Fruit fly (Drosophila melanogaster) whole organism, prepupa: ENCODE results near the gene CG14024.

Experiments
- CG10669 ChIP-seq: fragments of 200-800 bp; sonication (Bioruptor generic); optimal IDR thresholded peaks from 3 replicates; lab custom pipeline; 2018; ENCODE audit warnings: missing biosample characterization, mild to moderate bottlenecking, missing genetic modification characterization, moderate library complexity
- CG11902 ChIP-seq: fragments of 200-800 bp; sonication (Bioruptor generic); optimal IDR thresholded peaks from 3 replicates; lab custom pipeline; 2016; ENCODE audit warnings: missing biosample characterization, missing genetic modification characterization
- CG3032 ChIP-seq: fragments of 200-800 bp; optimal IDR thresholded peaks from 2 replicates; lab custom pipeline; 2019; ENCODE audit warnings: missing biosample characterization, mild to moderate bottlenecking, missing genetic modification characterization, moderate library complexity
- CG31627 ChIP-seq: fragments of 200-800 bp; sonication (Bioruptor generic); optimal IDR thresholded peaks from 3 replicates; lab custom pipeline; 2016; ENCODE audit warnings: missing biosample characterization, missing genetic modification characterization
- CG32006 ChIP-seq: fragments of 200-800 bp; sonication (Bioruptor generic); optimal IDR thresholded peaks from 3 replicates; lab custom pipeline; 2017; ENCODE audit warnings: missing biosample characterization, mild to moderate bottlenecking, missing genetic modification characterization
- CG8119 ChIP-seq: fragments of 200-800 bp; sonication (Bioruptor generic); IDR thresholded peaks from 3 replicates; pipeline ENCODE4 v1.3.6; 2022; ENCODE audit warnings: missing biosample characterization, missing genetic modification characterization
- CG8632 ChIP-seq: fragments of 200-800 bp; sonication (Bioruptor generic); optimal IDR thresholded peaks from 3 replicates; lab custom pipeline; 2016; ENCODE audit warnings: missing biosample characterization, missing genetic modification characterization
- CG9139 ChIP-seq: fragments of 200-800 bp; sonication (Bioruptor generic); optimal IDR thresholded peaks from 3 replicates; lab custom pipeline; 2017; ENCODE audit warnings: missing biosample characterization, mild to moderate bottlenecking, missing genetic modification characterization
- Ets21C ChIP-seq: fragments of 200-800 bp; sonication (Bioruptor generic); optimal IDR thresholded peaks from 3 replicates; lab custom pipeline; 2016; ENCODE audit warnings: missing biosample characterization, missing genetic modification characterization
- Hr4 ChIP-seq: fragments of 200-800 bp; sonication (Bioruptor generic); optimal IDR thresholded peaks from 3 replicates; lab custom pipeline; 2016; ENCODE audit warnings: missing biosample characterization, missing genetic modification characterization
- Met ChIP-seq: fragments of 200-800 bp; sonication (Bioruptor generic); optimal IDR thresholded peaks from 3 replicates; lab custom pipeline; 2016; ENCODE audit warnings: missing biosample characterization, missing genetic modification characterization
- OdsH ChIP-seq: fragments of 200-800 bp; sonication (Bioruptor generic); optimal IDR thresholded peaks from 3 replicates; lab custom pipeline; 2016; ENCODE audit warnings: missing biosample characterization, missing genetic modification characterization
- Smox ChIP-seq: fragments of 200-800 bp; sonication (Bioruptor generic); optimal IDR thresholded peaks from 3 replicates; lab custom pipeline; 2016; ENCODE audit warnings: missing biosample characterization, missing genetic modification characterization
- Sox102F ChIP-seq: fragments of 200-800 bp; sonication (Bioruptor generic); optimal IDR thresholded peaks from 2 replicates; lab custom pipeline; 2016; ENCODE audit warnings: missing biosample characterization, mild to moderate bottlenecking, missing genetic modification characterization
- acj6 ChIP-seq: fragments of 200-800 bp; sonication (Bioruptor generic); optimal IDR thresholded peaks from 3 replicates; lab custom pipeline; 2016; ENCODE audit warnings: missing biosample characterization, missing genetic modification characterization
- fd85E ChIP-seq: fragments of 200-800 bp; sonication (Bioruptor generic); optimal IDR thresholded peaks from 3 replicates; lab custom pipeline; 2016; ENCODE audit warnings: missing biosample characterization, missing genetic modification characterization
- lz ChIP-seq: fragments of 200-800 bp; sonication (Bioruptor generic); optimal IDR thresholded peaks from 3 replicates; lab custom pipeline; 2016; ENCODE audit warnings: missing biosample characterization, missing genetic modification characterization
- pdm3 ChIP-seq: fragments of 200-800 bp; sonication (Bioruptor generic); optimal IDR thresholded peaks from 3 replicates; lab custom pipeline; 2016; ENCODE audit warnings: missing biosample characterization, missing genetic modification characterization
- salr ChIP-seq, 2 experiments: fragments of 200-800 bp; sonication (Bioruptor generic); optimal IDR thresholded peaks; 3 replicates each; lab custom pipeline; 2016 to 2018; ENCODE audit warnings: missing biosample characterization in 2 of 2, missing genetic modification characterization in 2 of 2, mild to moderate bottlenecking in 1 of 2
- spab ChIP-seq: fragments of 200-800 bp; sonication (Bioruptor generic); optimal IDR thresholded peaks from 2 replicates; lab custom pipeline; 2017; ENCODE audit warnings: missing biosample characterization, mild to moderate bottlenecking, missing genetic modification characterization, missing genetic modification reagents
- svp ChIP-seq: fragments of 200-800 bp; sonication (Bioruptor generic); peaks from one replicate; lab custom pipeline; 2016; ENCODE audit warnings: missing biosample characterization, missing genetic modification characterization
- topi ChIP-seq: fragments of 200-800 bp; sonication (Bioruptor generic); optimal IDR thresholded peaks from 3 replicates; lab custom pipeline; 2016; ENCODE audit warnings: missing biosample characterization, missing genetic modification characterization
- vri ChIP-seq: fragments of 200-800 bp; sonication (Bioruptor generic); optimal IDR thresholded peaks from 3 replicates; lab custom pipeline; 2016; ENCODE audit warnings: missing biosample characterization, mild to moderate bottlenecking, missing genetic modification characterization

The CG14024 gene

DNA sequence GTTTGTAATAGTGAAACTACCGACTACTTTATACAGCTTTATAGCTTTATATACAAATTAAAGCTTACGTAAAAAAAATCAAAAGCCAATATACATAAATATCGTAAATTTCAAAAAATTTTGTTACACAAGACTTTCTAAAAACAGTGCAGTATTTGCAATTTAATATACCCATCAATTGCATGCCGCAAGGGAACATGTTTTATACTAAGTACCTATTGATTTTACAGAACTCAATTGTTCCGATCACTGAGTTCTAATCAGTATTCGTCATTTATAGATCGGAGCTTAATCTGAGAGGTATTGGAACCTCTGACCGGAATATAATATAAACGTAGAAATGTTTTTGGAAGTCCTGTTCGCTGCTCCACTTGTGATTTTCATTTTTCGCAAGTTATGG, 48.6 kb downstream of the CG14024 start, which contains the start of gene Cyp4ac2:
Gene Cyp4ac2, plus strand, starts transcription at position 301 of the 400 bp plus-strand sequence.
- TF ChIP-seq topi (GFP tag; lab: Kevin White, UChicago) (no peak), salr (GFP tag; optimal IDR thresholded peaks at IDR 0.05; lab: Kevin White, UChicago) (no peak), lz (GFP tag; lab: Kevin White, UChicago) (no peak), CG8119 (GFP tag; lab: Robert Waterston, UW) (no peak), Met (GFP tag; lab: Kevin White, UChicago) (no peak), CG10669 (GFP tag; lab: Kevin White, UChicago) (no peak), spab (GFP tag; lab: Kevin White, UChicago) (no peak), OdsH (GFP tag; lab: Kevin White, UChicago) (no peak), fd85E (GFP tag; lab: Kevin White, UChicago) (no peak), Smox (GFP tag; lab: Kevin White, UChicago) (no peak), Ets21C (GFP tag; lab: Kevin White, UChicago) (no peak), pdm3 (GFP tag; lab: Kevin White, UChicago) (no peak), CG31627 (GFP tag; lab: Kevin White, UChicago) (no peak), Sox102F (GFP tag; lab: Kevin White, UChicago) (no peak), CG9139 (GFP tag; lab: Kevin White, UChicago) (no peak), Hr4 (no peak)
- TF ChIP-seq, all 60 proteins: peak for 0

DNA sequence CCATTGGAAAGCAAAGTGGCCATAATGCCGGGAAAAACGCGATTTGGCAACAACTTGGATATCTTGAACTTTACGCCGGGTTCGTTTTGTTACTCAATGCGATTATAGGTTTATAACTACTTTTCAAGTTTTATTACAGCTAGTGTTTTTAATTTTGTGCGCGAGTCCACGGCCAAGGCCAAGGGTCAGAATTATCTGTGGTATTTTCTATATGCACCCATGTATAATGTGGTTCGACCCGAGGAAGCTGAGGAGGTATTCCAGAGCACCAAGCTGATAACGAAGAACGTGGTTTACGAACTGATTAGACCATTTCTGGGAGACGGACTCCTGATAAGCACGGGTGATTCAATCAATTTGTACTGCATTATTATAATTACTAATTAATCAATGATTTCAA, 50.5 kb downstream of the CG14024 start:
- TF ChIP-seq CG32006 (GFP tag; lab: Kevin White, UChicago) (no peak), svp (GFP tag; lab: Kevin White, UChicago) (peak; percentile 95), Hr4 (no peak), CG8632 (GFP tag; lab: Kevin White, UChicago) (no peak), CG3032 (no peak), Smox (GFP tag; lab: Kevin White, UChicago) (no peak), CG11902 (GFP tag; lab: Kevin White, UChicago) (no peak), acj6 (no peak)

DNA sequence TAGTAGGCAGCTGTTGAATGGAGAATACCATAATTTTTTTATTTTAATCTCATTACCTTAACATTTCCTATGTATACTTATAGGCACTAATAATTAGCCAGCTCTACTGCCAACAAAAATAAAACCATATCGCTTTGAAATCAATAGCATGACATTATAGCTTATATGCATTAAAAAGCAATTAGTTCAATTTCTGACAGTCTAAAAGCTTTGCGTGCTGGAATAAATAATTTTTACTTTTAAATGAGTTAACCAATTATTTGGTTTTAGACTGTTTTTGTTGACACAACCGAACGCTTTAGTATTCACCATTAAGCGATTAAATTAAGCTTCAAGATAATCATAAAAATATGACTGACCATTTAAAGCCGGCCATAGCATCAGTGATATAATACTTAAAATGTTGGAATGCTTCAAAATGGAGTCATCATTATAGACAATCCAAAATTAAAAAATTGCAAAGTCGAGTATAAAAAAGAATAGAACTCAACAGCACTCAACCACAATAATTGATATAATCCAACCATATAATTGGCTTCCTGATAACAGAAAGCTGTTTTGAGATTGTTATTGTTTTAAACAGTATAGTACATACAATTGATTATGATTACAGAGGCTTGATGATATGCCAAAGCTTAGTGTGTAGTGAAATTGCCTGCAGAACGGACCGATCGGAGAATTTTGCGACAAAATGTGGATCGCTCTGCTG, 51.2 kb downstream of the CG14024 start, which contains the start of gene Cyp4ac1:
Gene Cyp4ac1, plus strand, starts transcription at position 659 of the 709 bp plus-strand sequence.
- no peak for TF ChIP-seq topi (GFP tag; lab: Kevin White, UChicago)
- peak; percentile 65 for TF ChIP-seq vri
